Fruit fly (Drosophila melanogaster) whole organism, embryonic: ENCODE measurements around the gene Pk34A.

Experiments
- Adf1 ChIP-seq: fragments of 200-800 bp; sonication (Bioruptor generic); IDR thresholded peaks from 2 replicates; pipeline ENCODE4 v1.3.6; 2022; ENCODE audit warnings: missing biosample characterization, missing genetic modification characterization
- Aef1 ChIP-seq: fragments of 200-800 bp; sonication (Bioruptor generic); IDR thresholded peaks from 3 replicates; pipeline ENCODE4 v1.3.6; 2022; ENCODE audit warnings: missing biosample characterization, missing genetic modification characterization
- B-H2 ChIP-seq: fragments of 200-800 bp; sonication (Bioruptor generic); optimal IDR thresholded peaks from 2 replicates; lab custom pipeline; 2018; ENCODE audit warnings: missing biosample characterization, mild to moderate bottlenecking, missing genetic modification characterization
- CG10209 ChIP-seq: fragments of 200-800 bp; sonication (Bioruptor generic); optimal IDR thresholded peaks from 3 replicates; lab custom pipeline; 2017; ENCODE audit warnings: missing biosample characterization, mild to moderate bottlenecking, missing genetic modification characterization, missing genetic modification reagents
- CG10431 ChIP-seq: fragments of 200-800 bp; sonication (Bioruptor generic); optimal IDR thresholded peaks from 3 replicates; lab custom pipeline; 2018; ENCODE audit warnings: missing biosample characterization, mild to moderate bottlenecking, missing genetic modification characterization
- CG10543 ChIP-seq: fragments of 200-800 bp; sonication (Bioruptor generic); optimal IDR thresholded peaks from 3 replicates; lab custom pipeline; 2017; ENCODE audit warnings: missing biosample characterization, mild to moderate bottlenecking, missing genetic modification characterization, moderate library complexity
- CG10565 ChIP-seq: fragments of 200-800 bp; sonication (Bioruptor generic); optimal IDR thresholded peaks from 3 replicates; lab custom pipeline; 2016; ENCODE audit warnings: missing biosample characterization, mild to moderate bottlenecking, missing genetic modification characterization
- CG10654 ChIP-seq: fragments of 200-800 bp; sonication (Bioruptor generic); optimal IDR thresholded peaks from 2 replicates; lab custom pipeline; 2016; ENCODE audit warnings: missing biosample characterization, missing genetic modification characterization
- CG11456 ChIP-seq: fragments of 200-800 bp; sonication (Bioruptor generic); IDR thresholded peaks from 3 replicates; pipeline ENCODE4 v1.3.6; 2022; ENCODE audit warnings: missing biosample characterization, missing genetic modification characterization
- CG11560 ChIP-seq: fragments of 200-800 bp; sonication (Bioruptor generic); IDR thresholded peaks from 3 replicates; pipeline ENCODE4 v1.3.6; 2022; ENCODE audit warnings: missing biosample characterization, missing genetic modification characterization
- CG1233 ChIP-seq: fragments of 200-800 bp; sonication (Bioruptor generic); optimal IDR thresholded peaks from 4 replicates; lab custom pipeline; 2018; ENCODE audit warnings: missing biosample characterization, mild to moderate bottlenecking, missing genetic modification characterization
- CG12659 ChIP-seq: fragments of 200-800 bp; sonication (Bioruptor generic); optimal IDR thresholded peaks from 3 replicates; lab custom pipeline; 2017; ENCODE audit warnings: mild to moderate bottlenecking, missing biosample characterization, missing genetic modification reagents, missing genetic modification characterization
- CG15011 ChIP-seq: fragments of 200-800 bp; sonication (Bioruptor generic); optimal IDR thresholded peaks from 3 replicates; lab custom pipeline; 2018; ENCODE audit warnings: missing biosample characterization, mild to moderate bottlenecking, missing genetic modification characterization
- CG1602 ChIP-seq: fragments of 200-800 bp; sonication (Bioruptor generic); optimal IDR thresholded peaks from 3 replicates; lab custom pipeline; 2016; ENCODE audit warnings: missing biosample characterization, missing genetic modification characterization
- CG1647 ChIP-seq: fragments of 200-800 bp; sonication (Bioruptor generic); optimal IDR thresholded peaks from 3 replicates; lab custom pipeline; 2016; ENCODE audit warnings: missing biosample characterization, missing genetic modification characterization
- CG17568 ChIP-seq: fragments of 200-800 bp; sonication (Bioruptor generic); optimal IDR thresholded peaks from 2 replicates; lab custom pipeline; 2018; ENCODE audit warnings: missing biosample characterization, mild to moderate bottlenecking, missing genetic modification characterization, moderate library complexity
- CG1792 ChIP-seq: fragments of 200-800 bp; sonication (Bioruptor generic); optimal IDR thresholded peaks from 2 replicates; lab custom pipeline; 2016; ENCODE audit warnings: missing biosample characterization, missing genetic modification characterization
- CG31365 ChIP-seq: fragments of 200-800 bp; sonication (Bioruptor generic); optimal IDR thresholded peaks from 2 replicates; lab custom pipeline; 2018; ENCODE audit warnings: missing biosample characterization, mild to moderate bottlenecking, missing genetic modification characterization
- CG6689 ChIP-seq: fragments of 200-800 bp; sonication (Bioruptor generic); IDR thresholded peaks from 2 replicates; pipeline ENCODE4 v1.3.6; 2022; ENCODE audit warnings: missing biosample characterization, missing genetic modification characterization
- CG6854 ChIP-seq: fragments of 200-800 bp; sonication (Bioruptor generic); optimal IDR thresholded peaks from 3 replicates; lab custom pipeline; 2017; ENCODE audit warnings: missing biosample characterization, mild to moderate bottlenecking, missing genetic modification characterization
- CG7786 ChIP-seq: fragments of 200-800 bp; sonication (Bioruptor generic); optimal IDR thresholded peaks from 2 replicates; lab custom pipeline; 2016; ENCODE audit warnings: missing biosample characterization, missing genetic modification characterization
- CG8478 ChIP-seq: fragments of >200 bp; optimal IDR thresholded peaks from 2 replicates; lab custom pipeline; 2018
- CG9215 ChIP-seq: fragments of 200-800 bp; sonication (Bioruptor generic); IDR thresholded peaks from 2 replicates; pipeline ENCODE4 v1.3.6; 2022; ENCODE audit warnings: missing biosample characterization, missing genetic modification characterization
- Dref ChIP-seq: fragments of 200-800 bp; sonication (Bioruptor generic); IDR thresholded peaks from 2 replicates; pipeline ENCODE4 v1.3.6; 2022; ENCODE audit warnings: missing biosample characterization, missing genetic modification characterization
- Eip74EF ChIP-seq, 2 experiments: fragments of 200-800 bp in 1 of 2; fragments of >200 bp in 1 of 2; sonication (Bioruptor generic) in 1 of 2; optimal IDR thresholded peaks; 2 replicates each; lab custom pipeline; 2017 to 2019; ENCODE audit warnings: missing biosample characterization in 2 of 2, missing genetic modification characterization in 2 of 2, mild to moderate bottlenecking in 1 of 2, moderate library complexity in 1 of 2
- Ets97D ChIP-seq: fragments of 200-800 bp; sonication (Bioruptor generic); optimal IDR thresholded peaks from 3 replicates; lab custom pipeline; 2016; ENCODE audit warnings: missing biosample characterization, missing genetic modification characterization
- H2.0 ChIP-seq: fragments of 200-800 bp; sonication (Bioruptor generic); IDR thresholded peaks from 2 replicates; pipeline ENCODE4 v1.3.6; 2022; ENCODE audit warnings: missing biosample characterization, missing genetic modification characterization
- Hand ChIP-seq: fragments of 200-800 bp; sonication (Bioruptor generic); optimal IDR thresholded peaks from 2 replicates; lab custom pipeline; 2017; ENCODE audit warnings: mild to moderate bottlenecking, missing biosample characterization, missing genetic modification reagents, missing genetic modification characterization
- Mes4 ChIP-seq: fragments of 200-800 bp; sonication (Bioruptor generic); optimal IDR thresholded peaks from 2 replicates; lab custom pipeline; 2016; ENCODE audit warnings: missing biosample characterization, missing genetic modification characterization
- Myb ChIP-seq: fragments of 200-800 bp; sonication (Bioruptor generic); optimal IDR thresholded peaks from 2 replicates; lab custom pipeline; 2016; ENCODE audit warnings: missing biosample characterization, missing genetic modification characterization
- Oli ChIP-seq: fragments of 200-800 bp; sonication (Bioruptor generic); optimal IDR thresholded peaks from 2 replicates; lab custom pipeline; 2018; ENCODE audit warnings: missing biosample characterization, mild to moderate bottlenecking, missing genetic modification characterization, moderate library complexity
- Rx ChIP-seq: fragments of 200-800 bp; sonication (Bioruptor generic); IDR thresholded peaks from 2 replicates; pipeline ENCODE4 v1.3.6; 2022; ENCODE audit warnings: missing biosample characterization, missing genetic modification characterization
- Vsx1 ChIP-seq: fragments of 200-800 bp; sonication (Bioruptor generic); optimal IDR thresholded peaks from 2 replicates; lab custom pipeline; 2017; ENCODE audit warnings: missing biosample characterization, mild to moderate bottlenecking, missing genetic modification characterization, missing genetic modification reagents
- bowl ChIP-seq: fragments of 200-800 bp; sonication (Bioruptor generic); IDR thresholded peaks from 2 replicates; pipeline ENCODE4 v1.3.6; 2022; ENCODE audit warnings: missing biosample characterization, missing genetic modification characterization
- croc ChIP-seq: fragments of 200-800 bp; sonication (Bioruptor generic); conservative IDR thresholded peaks from 3 replicates; pipeline ENCODE4 v1.3.6; 2022; ENCODE audit warnings: missing biosample characterization, missing genetic modification characterization
- dan ChIP-seq: fragments of 200-800 bp; sonication (Bioruptor generic); IDR thresholded peaks from 2 replicates; pipeline ENCODE4 v1.3.6; 2022; ENCODE audit warnings: missing biosample characterization, missing genetic modification characterization
- dati ChIP-seq: fragments of 200-800 bp; sonication (Bioruptor generic); IDR thresholded peaks from 2 replicates; pipeline ENCODE4 v1.3.6; 2022; ENCODE audit warnings: missing biosample characterization, missing genetic modification characterization
- disco-r ChIP-seq: fragments of 200-800 bp; sonication (Bioruptor generic); optimal IDR thresholded peaks from 2 replicates; lab custom pipeline; 2016; ENCODE audit warnings: missing biosample characterization, missing genetic modification characterization
- gem ChIP-seq: fragments of 200-800 bp; sonication (Bioruptor generic); optimal IDR thresholded peaks from 2 replicates; lab custom pipeline; 2019; ENCODE audit warnings: missing biosample characterization, mild to moderate bottlenecking, missing genetic modification characterization, moderate library complexity
- h ChIP-seq: fragments of >200 bp; optimal IDR thresholded peaks from 2 replicates; lab custom pipeline; 2017
- insv ChIP-seq, 2 experiments: fragments of 200-800 bp; sonication (Bioruptor generic); optimal IDR thresholded peaks; 3 replicates each; lab custom pipeline; 2016 to 2018; ENCODE audit warnings: missing biosample characterization in 2 of 2, missing genetic modification characterization in 2 of 2
- kay ChIP-seq: fragments of 200-800 bp; sonication (Bioruptor generic); optimal IDR thresholded peaks from 2 replicates; lab custom pipeline; 2016; ENCODE audit warnings: missing biosample characterization, missing genetic modification characterization
- ken ChIP-seq: fragments of 200-800 bp; sonication (Bioruptor generic); IDR thresholded peaks from 3 replicates; pipeline ENCODE4 v1.3.6; 2022; ENCODE audit warnings: missing biosample characterization, missing genetic modification characterization
- lbe ChIP-seq: fragments of 200-800 bp; sonication (Bioruptor generic); optimal IDR thresholded peaks from 2 replicates; lab custom pipeline; 2016; ENCODE audit warnings: missing biosample characterization, mild to moderate bottlenecking, missing genetic modification characterization
- nau ChIP-seq: fragments of 200-800 bp; sonication (Bioruptor generic); optimal IDR thresholded peaks from 3 replicates; lab custom pipeline; 2017; ENCODE audit warnings: missing biosample characterization, mild to moderate bottlenecking, missing genetic modification characterization, missing genetic modification reagents
- pb ChIP-seq: fragments of 200-800 bp; sonication (Bioruptor generic); optimal IDR thresholded peaks from 3 replicates; lab custom pipeline; 2016; ENCODE audit warnings: missing biosample characterization, missing genetic modification characterization
- pfk ChIP-seq: fragments of 200-800 bp; sonication (Bioruptor generic); optimal IDR thresholded peaks from 2 replicates; lab custom pipeline; 2018; ENCODE audit warnings: missing biosample characterization, mild to moderate bottlenecking, missing genetic modification characterization, moderate library complexity
- shn ChIP-seq: fragments of 200-800 bp; sonication (Bioruptor generic); optimal IDR thresholded peaks from 3 replicates; lab custom pipeline; 2016; ENCODE audit warnings: missing biosample characterization, missing genetic modification characterization
- slou ChIP-seq: fragments of 200-800 bp; sonication (Bioruptor generic); optimal IDR thresholded peaks from 3 replicates; lab custom pipeline; 2016; ENCODE audit warnings: missing biosample characterization, missing genetic modification characterization
- trh ChIP-seq: fragments of 200-800 bp; sonication (Bioruptor generic); optimal IDR thresholded peaks from 2 replicates; lab custom pipeline; 2016; ENCODE audit warnings: missing biosample characterization, missing genetic modification characterization
- zfh1 ChIP-seq: fragments of 200-800 bp; sonication (Bioruptor generic); IDR thresholded peaks from 3 replicates; pipeline ENCODE4 v1.3.6; 2022; ENCODE audit warnings: missing biosample characterization, missing genetic modification characterization

Gene Pk34A

dm6 chr2L:13145035-13145683 lies 13.5 kb upstream of the Pk34A start (continued):
- TF ChIP-seq CG9215 (peak; percentile 83), dati (no peak), CG10654 (GFP tag; lab: Kevin White, UChicago) (peak; percentile 51), gem (tag; lab: Kevin White, UChicago) (peak; percentile 86), CG1233 (GFP tag; lab: Kevin White, UChicago) (peak; percentile 54), H2.0 (GFP tag; lab: Robert Waterston, UW) (peak; percentile 67), Oli (tag; lab: Kevin White, UChicago) (peak; percentile 73), B-H2 (no peak), CG31365 (tag; lab: Kevin White, UChicago) (no peak), pfk (GFP tag; lab: Kevin White, UChicago) (no peak), Dref (no peak), CG12659 (GFP tag; lab: Kevin White, UChicago) (peak; percentile 80), Hand (GFP tag; lab: Kevin White, UChicago) (peak; percentile 49), pb (GFP tag; lab: Kevin White, UChicago) (peak; percentile 62), CG17568 (peak; percentile 48), CG10209 (GFP tag; lab: Kevin White, UChicago) (peak; percentile 77), CG6854 (GFP tag; lab: Kevin White, UChicago) (peak; percentile 76), dan (GFP tag; lab: Robert Waterston, UW) (no peak), Rx (GFP tag; lab: Robert Waterston, UW) (peak; percentile 33; the same call in 1 of the 2 replicates), CG7786 (GFP tag; lab: Kevin White, UChicago) (peak; percentile 59), CG10565 (no peak), Eip74EF (GFP tag; optimal IDR thresholded peaks at IDR 0.05; lab: Kevin White, UChicago) (peak in 1 of 2 experiments; percentile 68), CG11560 (tag; lab: Robert Waterston, UW) (0 out of 3 replicates have a peak, but pooled peaks have one; percentile 56), Aef1 (GFP tag; lab: Robert Waterston, UW) (peak; percentile 78), h (lab: Kevin White, UChicago) (no peak), CG8478 (no peak), shn (GFP tag; lab: Kevin White, UChicago) (peak; percentile 26), CG1792 (GFP tag; lab: Kevin White, UChicago) (peak; percentile 69), CG10543 (peak; percentile 73), CG6689 (peak; percentile 74), Vsx1 (GFP tag; lab: Kevin White, UChicago) (no peak), ken (GFP tag; lab: Robert Waterston, UW) (0 out of 3 replicates have a peak, but pooled peaks have one; percentile 56), croc (GFP tag; lab: Robert Waterston, UW) (no peak), CG10431 (GFP tag; lab: Kevin White, UChicago) (no peak), bowl (GFP tag; lab: Robert Waterston, UW) (0 out of 2 replicates have a peak, but pooled peaks have one; percentile 28), Mes4 (GFP tag; lab: Kevin White, UChicago) (peak; percentile 47), trh (GFP tag; lab: Kevin White, UChicago) (no peak), insv (GFP tag; optimal IDR thresholded peaks at IDR 0.05; lab: Kevin White, UChicago) (no peak), Adf1 (GFP tag; lab: Robert Waterston, UW) (peak; percentile 70), CG11456 (GFP tag; lab: Robert Waterston, UW) (peak; percentile 81), CG1602 (GFP tag; lab: Kevin White, UChicago) (peak; percentile 49), slou (peak; percentile 47), Ets97D (GFP tag; lab: Kevin White, UChicago) (peak; percentile 19), nau (GFP tag; lab: Kevin White, UChicago) (peak; percentile 48), CG1647 (GFP tag; lab: Kevin White, UChicago) (peak; percentile 45), CG15011 (GFP tag; lab: Kevin White, UChicago) (peak; percentile 71), Myb (peak; percentile 59), kay (GFP tag; lab: Kevin White, UChicago) (peak; percentile 46), zfh1 (0 out of 3 replicates have a peak, but pooled peaks have one; percentile 39), lbe (GFP tag; lab: Kevin White, UChicago) (no peak), disco-r (GFP tag; lab: Kevin White, UChicago) (peak; percentile 56)
